Fruit fly (Drosophila melanogaster): ENCODE results near the gene CG6602.

CG6602 gene

DNA sequence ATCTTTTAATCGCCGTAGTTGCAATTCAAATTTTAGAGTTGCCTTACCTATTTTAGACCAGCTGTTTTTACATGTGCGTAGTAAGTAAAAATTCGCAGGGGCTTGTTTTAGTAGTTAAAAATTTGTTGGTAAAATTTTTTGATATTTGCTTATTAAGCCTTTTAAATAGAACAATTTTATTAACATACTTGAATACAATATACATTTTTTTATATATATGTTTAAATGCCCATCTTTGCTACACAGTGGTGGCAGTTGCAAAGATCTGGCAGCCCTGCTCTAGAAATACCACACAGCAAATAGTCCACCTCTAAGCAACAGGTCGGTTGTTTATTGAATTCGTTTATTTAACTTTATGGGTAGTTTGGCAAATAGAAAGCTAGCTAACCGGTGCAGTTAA lies 22.8 kb downstream of the CG6602 start, which contains the start of the genes CG10467 and loj:
TSS of gene CG10467 (minus strand) at position 51 of the 400 bp plus-strand sequence.
TSS of gene loj (plus strand) at position 291 of the 400 bp plus-strand sequence.
- TF ChIP-seq insv (optimal IDR thresholded peaks at IDR 0.05), result no peak
- no peak for TF ChIP-seq Myc (optimal IDR thresholded peaks at IDR 0.05)
- no peak for TF ChIP-seq h (optimal IDR thresholded peaks at IDR 0.05)
- no peak for TF ChIP-seq Sin3A (optimal IDR thresholded peaks at IDR 0.05)
- TF ChIP-seq psq (optimal IDR thresholded peaks at IDR 0.05), result no peak
- TF ChIP-seq ttk (optimal IDR thresholded peaks at IDR 0.05), result no peak

DNA sequence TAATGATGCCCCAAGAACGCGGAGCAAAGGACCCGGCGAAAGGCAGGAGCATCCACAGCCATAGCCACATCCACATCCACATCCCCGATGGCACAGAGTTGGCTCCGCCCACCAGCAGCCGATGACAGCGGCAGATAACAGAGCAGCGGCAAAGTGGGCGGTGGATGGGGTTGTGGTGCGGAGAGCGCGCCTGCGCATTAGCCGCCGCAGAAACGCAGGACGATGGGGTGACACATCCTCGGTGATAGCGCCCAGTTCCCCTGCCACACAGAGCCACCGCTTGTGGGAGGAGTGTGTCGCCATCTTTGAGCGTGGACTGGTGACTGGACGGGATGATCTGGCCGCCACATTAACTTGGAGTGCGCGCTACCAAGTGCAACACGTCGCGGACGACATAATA lies 25.3 kb downstream of the CG6602 start, which contains the start of gene Ets65A:
TSS of gene Ets65A (plus strand) at position 348 of the 400 bp plus-strand sequence.
- no peak for TF ChIP-seq Myc (optimal IDR thresholded peaks at IDR 0.05)

DNA sequence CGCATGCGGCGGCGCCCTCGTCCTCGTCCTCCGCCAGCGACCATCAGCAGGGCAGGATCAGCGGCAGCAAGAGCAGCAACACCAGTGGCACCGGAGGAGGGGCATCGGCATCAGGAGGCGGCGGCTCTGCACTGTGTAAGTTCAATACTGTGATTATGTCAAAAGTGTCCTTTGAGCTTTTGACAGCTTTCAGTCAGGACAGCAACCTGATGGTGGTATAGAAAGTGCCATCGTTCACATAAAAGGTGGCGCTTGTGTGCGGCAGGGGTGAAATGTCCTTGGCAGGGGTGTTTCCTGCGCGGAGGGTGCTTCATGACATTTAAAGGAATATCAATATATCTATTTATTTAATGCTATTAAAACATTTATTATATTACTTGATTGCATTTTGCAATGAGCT lies 31.7 kb downstream of the CG6602 start:
- no peak for TF ChIP-seq psq (optimal IDR thresholded peaks at IDR 0.05)
- TF ChIP-seq ttk (optimal IDR thresholded peaks at IDR 0.05), result no peak
- TF ChIP-seq insv (optimal IDR thresholded peaks at IDR 0.05), result no peak
- no peak for TF ChIP-seq Myc (optimal IDR thresholded peaks at IDR 0.05)
- no peak for TF ChIP-seq h (optimal IDR thresholded peaks at IDR 0.05)
- TF ChIP-seq Sin3A (optimal IDR thresholded peaks at IDR 0.05), result no peak

DNA sequence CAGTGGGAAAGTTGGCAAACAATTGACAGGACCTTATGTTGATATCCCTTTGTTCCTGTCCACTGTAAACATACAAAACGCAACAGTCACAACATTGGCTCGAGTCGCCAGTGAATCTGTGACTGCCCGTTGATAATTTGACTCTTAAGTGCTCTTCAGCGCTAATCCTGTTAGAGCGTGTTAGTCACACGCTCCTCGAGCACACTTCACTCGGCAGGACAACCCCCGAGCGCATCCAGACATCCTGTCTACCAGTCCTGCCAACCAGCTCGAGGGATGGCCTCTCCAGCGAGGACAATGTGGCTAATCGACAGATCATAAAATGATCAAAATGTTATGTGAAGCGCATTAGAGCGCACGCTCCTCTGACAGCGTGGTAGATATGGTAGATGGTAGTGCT lies 32.6 kb downstream of the CG6602 start:
- TF ChIP-seq Myc (optimal IDR thresholded peaks at IDR 0.05) (no peak), Sin3A (optimal IDR thresholded peaks at IDR 0.05) (no peak), insv (optimal IDR thresholded peaks at IDR 0.05) (no peak), ttk (optimal IDR thresholded peaks at IDR 0.05) (no peak), h (optimal IDR thresholded peaks at IDR 0.05) (no peak), psq (optimal IDR thresholded peaks at IDR 0.05) (no peak)

DNA sequence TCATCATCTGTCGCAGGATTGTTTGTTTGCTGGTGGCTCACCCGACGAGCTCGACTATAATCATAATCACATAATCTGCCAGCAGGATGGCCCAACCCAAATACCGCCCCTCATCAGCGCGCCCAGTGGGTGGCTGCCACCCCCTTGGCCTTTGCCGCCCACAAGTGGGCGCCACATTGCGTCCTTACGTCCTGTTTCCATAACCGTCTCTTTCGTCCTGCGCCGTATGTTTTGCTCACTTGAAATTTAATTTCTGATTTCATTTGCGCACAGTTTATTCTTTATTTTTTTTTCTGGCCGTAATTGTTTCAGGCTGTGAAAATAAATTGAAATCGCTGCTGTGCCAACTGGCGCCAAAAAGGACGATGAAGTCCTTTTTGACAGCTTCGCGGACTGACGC lies 33.5 kb downstream of the CG6602 start:
- TF ChIP-seq ttk (optimal IDR thresholded peaks at IDR 0.05), result no peak
- TF ChIP-seq Myc (optimal IDR thresholded peaks at IDR 0.05), result no peak
- TF ChIP-seq insv (optimal IDR thresholded peaks at IDR 0.05), result no peak
- TF ChIP-seq Sin3A (optimal IDR thresholded peaks at IDR 0.05), result no peak
- TF ChIP-seq h (optimal IDR thresholded peaks at IDR 0.05), result no peak
- TF ChIP-seq psq (optimal IDR thresholded peaks at IDR 0.05), result no peak

DNA sequence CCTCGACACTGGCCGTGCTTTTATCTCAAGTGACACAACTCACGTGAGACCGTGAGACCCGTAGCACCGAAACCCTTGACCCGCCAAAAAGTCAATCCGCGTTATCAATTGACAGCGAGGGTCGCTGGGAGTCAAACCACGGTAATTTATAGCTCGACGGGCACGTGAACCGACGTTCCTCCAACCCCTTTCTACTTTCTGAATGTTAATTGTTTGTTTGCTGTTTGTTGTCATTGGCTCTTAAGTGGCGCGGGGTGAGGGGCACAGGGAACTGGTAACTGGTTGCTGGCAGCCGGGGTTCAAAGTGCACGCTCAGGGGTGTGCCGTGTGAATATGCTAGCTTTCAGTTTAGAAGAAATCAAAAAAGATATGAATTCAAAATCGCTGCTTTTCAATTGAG lies 34.8 kb downstream of the CG6602 start:
- TF ChIP-seq psq (optimal IDR thresholded peaks at IDR 0.05), result no peak
- no peak for TF ChIP-seq Sin3A (optimal IDR thresholded peaks at IDR 0.05)
- no peak for TF ChIP-seq Myc (optimal IDR thresholded peaks at IDR 0.05)
- no peak for TF ChIP-seq insv (optimal IDR thresholded peaks at IDR 0.05)
- no peak for TF ChIP-seq h (optimal IDR thresholded peaks at IDR 0.05)
- TF ChIP-seq ttk (optimal IDR thresholded peaks at IDR 0.05), result no peak

DNA sequence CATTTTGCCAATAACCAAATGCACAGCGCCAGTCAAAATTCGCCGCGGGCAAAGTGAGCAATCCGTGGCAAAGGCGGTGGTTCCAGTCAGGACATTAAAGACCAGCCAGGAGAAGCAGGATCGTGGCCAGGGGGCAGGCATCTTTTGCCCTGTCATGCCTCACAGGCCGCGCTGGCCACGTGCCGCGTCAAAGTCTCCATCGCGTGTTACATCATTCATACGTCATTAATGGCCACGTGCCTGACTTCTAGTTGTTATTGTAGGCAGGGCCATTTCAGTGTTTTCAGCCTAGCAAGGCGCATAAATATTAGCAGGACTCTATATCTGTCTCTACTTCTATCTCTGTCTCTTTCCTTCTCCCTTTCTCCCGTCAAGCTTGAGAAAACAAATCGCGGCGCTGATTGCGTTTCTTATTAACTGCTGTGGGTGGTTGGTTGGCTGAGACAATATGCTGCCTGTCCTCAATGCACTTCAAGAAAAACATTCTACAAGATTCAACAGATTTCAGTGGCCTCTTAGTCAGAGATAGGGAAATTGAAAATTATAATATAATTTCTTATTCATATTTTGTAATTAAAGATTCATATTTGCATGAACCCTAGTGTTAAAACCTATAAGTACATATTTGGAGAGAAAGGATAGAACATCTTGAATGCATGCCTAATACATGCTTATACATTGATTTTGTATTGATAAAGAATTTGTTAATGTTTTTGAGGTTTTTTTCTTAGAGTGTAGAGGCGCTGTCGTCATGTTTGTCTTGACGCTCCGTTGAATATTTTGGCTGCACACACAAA lies 36.5 kb downstream of the CG6602 start:
- TF ChIP-seq psq (optimal IDR thresholded peaks at IDR 0.05), result no peak
- no peak for TF ChIP-seq Myc (optimal IDR thresholded peaks at IDR 0.05)
- no peak for TF ChIP-seq insv (optimal IDR thresholded peaks at IDR 0.05)
- TF ChIP-seq Sin3A (optimal IDR thresholded peaks at IDR 0.05), result no peak
- no peak for TF ChIP-seq ttk (optimal IDR thresholded peaks at IDR 0.05)
- no peak for TF ChIP-seq h (optimal IDR thresholded peaks at IDR 0.05)

DNA sequence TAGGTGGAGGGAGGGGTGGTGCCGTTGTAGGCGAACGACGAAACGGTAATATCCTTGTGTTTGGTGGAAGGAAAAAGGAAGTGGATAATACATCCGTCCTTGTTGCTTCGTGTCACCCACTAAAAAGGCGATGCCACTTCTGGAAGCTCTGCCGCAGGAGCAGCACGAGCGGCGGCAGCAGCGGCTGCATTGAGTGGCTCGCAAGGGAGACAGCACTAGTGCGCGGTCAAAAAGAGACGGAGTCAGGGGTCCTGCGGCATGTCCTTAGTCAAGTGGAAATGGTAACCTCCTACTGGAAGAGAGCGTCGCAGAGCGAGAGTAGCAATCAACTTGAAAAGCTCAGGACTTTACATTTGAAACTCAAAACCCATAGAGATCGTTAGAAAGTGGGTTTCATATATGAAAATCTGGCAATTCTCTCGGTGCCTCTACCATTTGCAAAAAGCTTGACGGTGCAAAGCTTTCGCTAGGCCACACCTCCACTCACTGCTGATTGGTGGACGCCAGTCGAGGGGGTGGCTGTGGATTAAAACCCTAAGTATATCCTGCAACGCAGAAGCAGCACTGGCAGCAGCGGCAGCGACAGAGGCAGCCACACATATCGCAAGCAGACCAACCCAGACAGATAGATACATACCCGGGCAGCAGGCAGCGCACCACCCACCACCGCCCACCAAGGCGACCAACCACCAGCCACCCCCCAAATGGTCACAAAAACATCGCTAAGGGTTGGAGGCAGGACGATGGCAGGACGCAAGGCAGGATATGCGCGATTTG lies 38.9 kb downstream of the CG6602 start:
- TF ChIP-seq ttk (optimal IDR thresholded peaks at IDR 0.05) (no peak), Sin3A (optimal IDR thresholded peaks at IDR 0.05) (no peak), Myc (optimal IDR thresholded peaks at IDR 0.05) (no peak), insv (optimal IDR thresholded peaks at IDR 0.05) (no peak), h (optimal IDR thresholded peaks at IDR 0.05) (no peak), psq (optimal IDR thresholded peaks at IDR 0.05) (no peak)

DNA sequence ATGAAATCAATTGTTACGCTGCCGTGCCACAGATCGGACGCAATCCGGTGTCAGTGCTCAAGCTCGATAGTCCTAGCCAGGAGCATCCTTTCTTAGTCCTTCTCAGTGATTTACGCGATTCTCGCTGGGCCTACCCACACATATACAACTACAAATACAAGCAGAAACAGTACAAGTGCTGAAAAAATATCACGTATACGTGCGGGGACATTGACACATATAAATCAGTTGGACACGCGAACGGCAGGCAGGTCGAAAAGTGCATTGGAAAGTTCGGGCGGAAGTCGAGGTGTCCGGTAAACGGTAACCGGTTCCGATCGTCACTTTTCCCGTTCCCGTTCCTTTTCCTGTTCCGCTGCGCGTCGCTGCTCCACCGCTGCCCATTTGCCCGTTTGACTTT lies 39.5 kb downstream of the CG6602 start:
- TF ChIP-seq h (optimal IDR thresholded peaks at IDR 0.05), result no peak
- TF ChIP-seq Sin3A (optimal IDR thresholded peaks at IDR 0.05), result no peak
- TF ChIP-seq insv (optimal IDR thresholded peaks at IDR 0.05), result no peak
- TF ChIP-seq Myc (optimal IDR thresholded peaks at IDR 0.05), result no peak

DNA sequence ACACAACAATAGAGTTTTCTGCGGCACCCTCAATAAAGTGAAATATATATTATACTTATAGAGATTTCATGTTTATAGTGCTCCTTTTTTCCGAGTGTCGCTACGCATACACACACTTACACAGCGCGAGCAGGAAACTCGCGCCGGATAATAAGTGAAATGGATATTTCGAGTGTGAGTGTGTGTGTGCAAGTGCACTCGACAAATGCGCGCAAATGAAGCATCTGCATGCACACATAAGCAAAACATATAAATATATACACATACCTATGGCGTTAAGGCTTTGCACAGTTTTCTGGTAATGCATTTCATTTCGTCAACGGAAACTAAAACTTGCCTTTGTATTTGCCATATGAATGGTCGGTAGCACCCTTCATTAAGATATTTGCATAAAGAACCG lies 43.6 kb downstream of the CG6602 start:
- no peak for TF ChIP-seq psq (optimal IDR thresholded peaks at IDR 0.05)
- TF ChIP-seq Sin3A (optimal IDR thresholded peaks at IDR 0.05), result no peak
- no peak for TF ChIP-seq ttk (optimal IDR thresholded peaks at IDR 0.05)
- no peak for TF ChIP-seq Myc (optimal IDR thresholded peaks at IDR 0.05)
- no peak for TF ChIP-seq insv (optimal IDR thresholded peaks at IDR 0.05)
- no peak for TF ChIP-seq h (optimal IDR thresholded peaks at IDR 0.05)

DNA sequence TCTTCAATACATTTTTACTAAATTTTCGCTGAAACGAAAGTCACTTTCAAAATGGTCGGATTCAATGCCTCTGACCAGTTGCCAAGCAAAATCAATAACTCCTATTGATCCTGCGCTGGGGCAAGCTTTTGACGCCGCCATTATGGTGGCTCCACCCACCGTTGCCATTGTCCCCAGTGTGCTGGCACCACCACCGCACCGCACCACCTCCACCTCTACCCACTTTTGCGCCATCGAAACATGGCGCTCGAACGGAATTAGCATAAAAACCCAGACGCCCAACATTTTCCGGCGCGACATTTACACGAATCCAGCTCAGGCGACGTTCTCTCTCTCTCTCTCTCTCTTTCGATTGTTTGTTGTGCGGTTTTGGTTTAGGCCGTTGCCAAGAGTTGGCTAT lies 44.9 kb downstream of the CG6602 start:
- TF ChIP-seq psq (optimal IDR thresholded peaks at IDR 0.05) (no peak), insv (optimal IDR thresholded peaks at IDR 0.05) (no peak), ttk (optimal IDR thresholded peaks at IDR 0.05) (no peak), Sin3A (optimal IDR thresholded peaks at IDR 0.05) (no peak), Myc (optimal IDR thresholded peaks at IDR 0.05) (no peak), h (optimal IDR thresholded peaks at IDR 0.05) (no peak)
